In genomic region chr3R:25205413-25205977, dm6 we compare ENCODE assay signal across 1 fruit fly cellular context.
TF ChIP-seq lines count a peak whose summit lies in the region.

No protein-coding gene starts in this region.

TF ChIP-seq in whole organism, embryonic, 481 proteins besides CTCF, POLR2A, EP300 and RAD21 (continued from another document):
- TF ChIP-seq so (GFP tag; IDR thresholded peaks at IDR 0.05; lab: Robert Waterston, UW) (no peak), nom (GFP tag; optimal IDR thresholded peaks at IDR 0.05; lab: Kevin White, UChicago) (peak; percentile 7), sd (tag; optimal IDR thresholded peaks at IDR 0.05; lab: Kevin White, UChicago) (peak; percentile 38), TFAM (GFP tag; optimal IDR thresholded peaks at IDR 0.05; lab: Kevin White, UChicago) (no peak), ATbp (GFP tag; optimal IDR thresholded peaks at IDR 0.05; lab: Kevin White, UChicago) (no peak), Eip74EF (GFP tag; optimal IDR thresholded peaks at IDR 0.05; lab: Kevin White, UChicago) (peak in 1 of 2 experiments; percentile 38), lilli (GFP tag; optimal IDR thresholded peaks at IDR 0.05; lab: Kevin White, UChicago) (no peak), CG33213 (GFP tag; optimal IDR thresholded peaks at IDR 0.05; lab: Kevin White, UChicago) (no peak), CG13894 (tag; optimal IDR thresholded peaks at IDR 0.05; lab: Kevin White, UChicago) (peak; percentile 82), Oaz (GFP tag; IDR thresholded peaks at IDR 0.05; lab: Robert Waterston, UW) (no peak)
